Fruit fly (Drosophila melanogaster) whole organism, embryonic: ENCODE data around the gene scyl.
A peak's percentile ranks its signal among the peaks of the same experiment; 100 is the strongest.

Source experiments
- Atf6 ChIP-seq: fragments of 200-800 bp; sonication (Bioruptor generic); IDR thresholded peaks from 2 replicates; pipeline ENCODE4 v1.3.6; 2022; ENCODE audit warnings: missing biosample characterization, missing genetic modification characterization
- Awh ChIP-seq: fragments of 200-800 bp; sonication (Bioruptor generic); IDR thresholded peaks from 2 replicates; pipeline ENCODE4, ENCODE4 v1.3.6; 2022; ENCODE audit warnings: missing biosample characterization, missing genetic modification characterization
- CG1024 ChIP-seq: fragments of 200-800 bp; sonication (Bioruptor generic); IDR thresholded peaks from 2 replicates; pipeline ENCODE4 v1.3.6; 2022; ENCODE audit warnings: missing biosample characterization, missing genetic modification characterization
- CG10543 ChIP-seq: fragments of 200-800 bp; sonication (Bioruptor generic); optimal IDR thresholded peaks from 3 replicates; lab custom pipeline; 2017; ENCODE audit warnings: missing biosample characterization, mild to moderate bottlenecking, missing genetic modification characterization, moderate library complexity
- CG11093 ChIP-seq: fragments of 200-800 bp; sonication (Bioruptor generic); IDR thresholded peaks from 3 replicates; pipeline ENCODE4 v1.3.6; 2022; ENCODE audit warnings: missing biosample characterization, missing genetic modification characterization
- CG12769 ChIP-seq: fragments of 200-800 bp; sonication (Bioruptor generic); optimal IDR thresholded peaks from 2 replicates; lab custom pipeline; 2019; ENCODE audit warnings: missing biosample characterization, mild to moderate bottlenecking, missing genetic modification characterization, moderate library complexity
- CG13287 ChIP-seq: fragments of 200-800 bp; sonication (Bioruptor generic); IDR thresholded peaks from 2 replicates; pipeline ENCODE4 v1.3.6; 2022; ENCODE audit warnings: missing biosample characterization, missing genetic modification characterization; ENCODE audit not compliant: partially characterized antibody
- CG13296 ChIP-seq: fragments of 200-800 bp; sonication (Bioruptor generic); optimal IDR thresholded peaks from 3 replicates; lab custom pipeline; 2018; ENCODE audit warnings: missing biosample characterization, mild to moderate bottlenecking, missing genetic modification characterization
- CG13894 ChIP-seq: fragments of 200-800 bp; sonication (Bioruptor generic); optimal IDR thresholded peaks from 3 replicates; lab custom pipeline; 2018; ENCODE audit warnings: missing biosample characterization, mild to moderate bottlenecking, missing genetic modification characterization, moderate library complexity
- CG14965 ChIP-seq: fragments of 200-800 bp; sonication (Bioruptor generic); optimal IDR thresholded peaks from 2 replicates; lab custom pipeline; 2016; ENCODE audit warnings: missing biosample characterization, missing genetic modification characterization, borderline replicate concordance
- CG15011 ChIP-seq: fragments of 200-800 bp; sonication (Bioruptor generic); optimal IDR thresholded peaks from 3 replicates; lab custom pipeline; 2018; ENCODE audit warnings: missing biosample characterization, mild to moderate bottlenecking, missing genetic modification characterization
- CG17328 ChIP-seq: fragments of 200-800 bp; sonication (Bioruptor generic); IDR thresholded peaks from 2 replicates; pipeline ENCODE4 v1.3.6; 2022; ENCODE audit warnings: missing biosample characterization, missing genetic modification characterization
- CG17568 ChIP-seq: fragments of 200-800 bp; sonication (Bioruptor generic); optimal IDR thresholded peaks from 2 replicates; lab custom pipeline; 2018; ENCODE audit warnings: missing biosample characterization, mild to moderate bottlenecking, missing genetic modification characterization, moderate library complexity
- CG2199 ChIP-seq: fragments of 200-800 bp; sonication (Bioruptor generic); IDR thresholded peaks from 3 replicates; pipeline ENCODE4 v1.3.6; 2022; ENCODE audit warnings: missing biosample characterization, missing genetic modification characterization
- CG2712 ChIP-seq: fragments of 200-800 bp; optimal IDR thresholded peaks from 3 replicates; lab custom pipeline; 2019; ENCODE audit warnings: missing biosample characterization, mild to moderate bottlenecking, missing genetic modification characterization, moderate library complexity
- CG3163 ChIP-seq: fragments of 200-800 bp; sonication (Bioruptor generic); optimal IDR thresholded peaks from 3 replicates; lab custom pipeline; 2016; ENCODE audit warnings: missing biosample characterization, missing genetic modification characterization
- CG32772 ChIP-seq: fragments of 200-800 bp; sonication (Bioruptor generic); IDR thresholded peaks from 2 replicates; pipeline ENCODE4 v1.3.6; 2022; ENCODE audit warnings: missing biosample characterization, missing genetic modification characterization
- CG34422 ChIP-seq: fragments of 200-800 bp; sonication (Bioruptor generic); IDR thresholded peaks from 3 replicates; pipeline ENCODE4 v1.3.6; 2022; ENCODE audit warnings: missing biosample characterization, missing genetic modification characterization
- CG6175 ChIP-seq: fragments of 200-800 bp; sonication (Bioruptor generic); IDR thresholded peaks from 3 replicates; pipeline ENCODE4 v1.3.6; 2022; ENCODE audit warnings: missing biosample characterization, missing genetic modification characterization
- CG6791 ChIP-seq: fragments of 200-800 bp; sonication (Bioruptor generic); IDR thresholded peaks from 3 replicates; pipeline ENCODE4 v1.3.6; 2022; ENCODE audit warnings: missing biosample characterization, missing genetic modification characterization; ENCODE audit not compliant: partially characterized antibody
- CG7928 ChIP-seq: fragments of 200-800 bp; sonication (Bioruptor generic); optimal IDR thresholded peaks from 2 replicates; lab custom pipeline; 2017; ENCODE audit warnings: missing biosample characterization, mild to moderate bottlenecking, missing genetic modification characterization
- CG8290 ChIP-seq, 3 experiments: fragments of 200-800 bp; sonication (Bioruptor generic); optimal IDR thresholded peaks; 2 replicates each; lab custom pipeline; 2016 to 2019; ENCODE audit warnings: missing biosample characterization in 3 of 3, missing genetic modification characterization in 3 of 3, mild to moderate bottlenecking in 2 of 3, moderate library complexity in 1 of 3
- CG8388 ChIP-seq: fragments of 200-800 bp; sonication (Bioruptor generic); optimal IDR thresholded peaks from 2 replicates; lab custom pipeline; 2019; ENCODE audit warnings: missing biosample characterization, mild to moderate bottlenecking, missing genetic modification characterization, moderate library complexity
- CG9215 ChIP-seq: fragments of 200-800 bp; sonication (Bioruptor generic); IDR thresholded peaks from 2 replicates; pipeline ENCODE4 v1.3.6; 2022; ENCODE audit warnings: missing biosample characterization, missing genetic modification characterization
- CG9932 ChIP-seq: fragments of 200-800 bp; sonication (Bioruptor generic); IDR thresholded peaks from 2 replicates; pipeline ENCODE4 v1.3.6; 2022; ENCODE audit warnings: missing biosample characterization, missing genetic modification characterization
- Dbx ChIP-seq: fragments of 200-800 bp; sonication (Bioruptor generic); IDR thresholded peaks from 3 replicates; pipeline ENCODE4 v1.3.6; 2022; ENCODE audit warnings: missing biosample characterization, missing genetic modification characterization
- Fer1 ChIP-seq: fragments of 200-800 bp; sonication (Bioruptor generic); optimal IDR thresholded peaks from 2 replicates; lab custom pipeline; 2017; ENCODE audit warnings: missing biosample characterization, mild to moderate bottlenecking, missing genetic modification characterization
- HHEX ChIP-seq: fragments of 200-800 bp; sonication (Bioruptor generic); optimal IDR thresholded peaks from 3 replicates; lab custom pipeline; 2017; ENCODE audit warnings: missing biosample characterization, mild to moderate bottlenecking, missing genetic modification characterization, missing genetic modification reagents
- HLH3B ChIP-seq: fragments of 200-800 bp; sonication (Bioruptor generic); IDR thresholded peaks from 2 replicates; pipeline ENCODE4 v1.3.6; 2022; ENCODE audit warnings: missing biosample characterization, missing genetic modification characterization
- HmgZ ChIP-seq: fragments of 200-800 bp; sonication (Bioruptor generic); optimal IDR thresholded peaks from 2 replicates; lab custom pipeline; 2018; ENCODE audit warnings: missing biosample characterization, mild to moderate bottlenecking, missing genetic modification characterization
- Hmr ChIP-seq: fragments of 200-800 bp; sonication (Bioruptor generic); optimal IDR thresholded peaks from 3 replicates; lab custom pipeline; 2017; ENCODE audit warnings: mild to moderate bottlenecking, missing biosample characterization, missing genetic modification reagents, missing genetic modification characterization
- Meics ChIP-seq: fragments of 200-800 bp; sonication (Bioruptor generic); optimal IDR thresholded peaks from 2 replicates; lab custom pipeline; 2017; ENCODE audit warnings: missing biosample characterization, mild to moderate bottlenecking, missing genetic modification characterization
- NFAT ChIP-seq: fragments of 200-800 bp; sonication (Bioruptor generic); IDR thresholded peaks from 2 replicates; pipeline ENCODE4 v1.3.6; 2022; ENCODE audit warnings: missing biosample characterization, missing genetic modification characterization
- Neu2 ChIP-seq: fragments of 200-800 bp; sonication (Bioruptor generic); optimal IDR thresholded peaks from 3 replicates; lab custom pipeline; 2016; ENCODE audit warnings: missing biosample characterization, missing genetic modification characterization, borderline replicate concordance
- Sox102F ChIP-seq: fragments of 200-800 bp; sonication (Bioruptor generic); optimal IDR thresholded peaks from 2 replicates; lab custom pipeline; 2018; ENCODE audit warnings: missing biosample characterization, mild to moderate bottlenecking, missing genetic modification characterization, moderate library complexity
- YL-1 ChIP-seq: fragments of 200-800 bp; sonication (Bioruptor generic); optimal IDR thresholded peaks from 3 replicates; lab custom pipeline; 2017; ENCODE audit warnings: missing biosample characterization, mild to moderate bottlenecking, missing genetic modification characterization
- caup ChIP-seq: fragments of 200-800 bp; sonication (Bioruptor generic); optimal IDR thresholded peaks from 3 replicates; lab custom pipeline; 2017; ENCODE audit warnings: missing biosample characterization, mild to moderate bottlenecking, missing genetic modification characterization, moderate library complexity; ENCODE audit not compliant: severe bottlenecking
- ci ChIP-seq: fragments of 200-800 bp; sonication (Bioruptor generic); IDR thresholded peaks from 3 replicates; pipeline ENCODE4 v1.3.6; 2022; ENCODE audit warnings: missing biosample characterization, missing genetic modification characterization
- exex ChIP-seq: fragments of 200-800 bp; sonication (Bioruptor generic); optimal IDR thresholded peaks from 4 replicates; lab custom pipeline; 2018; ENCODE audit warnings: missing biosample characterization, mild to moderate bottlenecking, missing genetic modification characterization, moderate library complexity
- fu2 ChIP-seq: fragments of 200-800 bp; sonication (Bioruptor generic); optimal IDR thresholded peaks from 2 replicates; lab custom pipeline; 2016; ENCODE audit warnings: missing biosample characterization, missing genetic modification characterization
- mam ChIP-seq: fragments of 200-800 bp; sonication (Bioruptor generic); optimal IDR thresholded peaks from 3 replicates; lab custom pipeline; 2016; ENCODE audit warnings: missing biosample characterization, missing genetic modification characterization
- seq ChIP-seq: fragments of 200-800 bp; sonication (Bioruptor generic); IDR thresholded peaks from 2 replicates; pipeline ENCODE4 v1.3.6; 2022; ENCODE audit warnings: missing biosample characterization, missing genetic modification characterization
- shn ChIP-seq: fragments of 200-800 bp; sonication (Bioruptor generic); optimal IDR thresholded peaks from 3 replicates; lab custom pipeline; 2016; ENCODE audit warnings: missing biosample characterization, missing genetic modification characterization
- slbo ChIP-seq: fragments of 200-800 bp; sonication (Bioruptor generic); IDR thresholded peaks from 2 replicates; pipeline ENCODE4 v1.3.6; 2022; ENCODE audit warnings: missing biosample characterization, missing genetic modification characterization
- tna ChIP-seq: fragments of 200-800 bp; sonication (Bioruptor generic); IDR thresholded peaks from 2 replicates; pipeline ENCODE4 v1.3.6; 2022; ENCODE audit warnings: missing biosample characterization, missing genetic modification characterization; ENCODE audit not compliant: partially characterized antibody
- tup ChIP-seq: fragments of 200-800 bp; sonication (Bioruptor generic); optimal IDR thresholded peaks from 2 replicates; lab custom pipeline; 2016; ENCODE audit warnings: missing biosample characterization, mild to moderate bottlenecking, missing genetic modification characterization, moderate library complexity
- twi ChIP-seq: fragments of 200-800 bp; optimal IDR thresholded peaks from 2 replicates; lab custom pipeline; 2019; ENCODE audit warnings: missing biosample characterization, mild to moderate bottlenecking, missing genetic modification characterization, moderate library complexity
- vvl ChIP-seq: fragments of 200-800 bp; sonication (Bioruptor generic); IDR thresholded peaks from 2 replicates; pipeline ENCODE4 v1.3.6; 2022; ENCODE audit warnings: missing biosample characterization, missing genetic modification characterization

The scyl gene

dm6 chr3L:11292180-11292727 lies 40.1 kb downstream of the scyl start (continued):
- no peak for TF ChIP-seq HHEX (GFP tag; lab: Kevin White, UChicago)
- TF ChIP-seq Sox102F: peak; percentile 24
- 0 out of 2 replicates have a peak, but pooled peaks have one; percentile 28 for TF ChIP-seq CG13287
- TF ChIP-seq CG6791 (GFP tag; lab: Robert Waterston, UW): no peak
- TF ChIP-seq caup (GFP tag; lab: Kevin White, UChicago): no peak
- no peak for TF ChIP-seq CG8388 (GFP tag; lab: Kevin White, UChicago)
- 0 out of 2 replicates have a peak, but pooled peaks have one; percentile 20 for TF ChIP-seq seq (GFP tag; lab: Robert Waterston, UW)
- TF ChIP-seq CG14965: no peak
- TF ChIP-seq shn (GFP tag; lab: Kevin White, UChicago): no peak
- TF ChIP-seq CG13894 (tag; lab: Kevin White, UChicago): peak; percentile 7
- no peak for TF ChIP-seq fu2 (GFP tag; lab: Kevin White, UChicago)
- peak; percentile 31; the same call in 1 of the 2 replicates for TF ChIP-seq CG17328 (GFP tag; lab: Robert Waterston, UW)
- TF ChIP-seq Neu2 (GFP tag; lab: Kevin White, UChicago): no peak
- TF ChIP-seq Atf6: peak; percentile 46; the same call in 1 of the 2 replicates
- TF ChIP-seq Hmr (GFP tag; lab: Kevin White, UChicago): peak; percentile 28
- peak; percentile 16 for TF ChIP-seq CG15011 (GFP tag; lab: Kevin White, UChicago)
- TF ChIP-seq vvl: peak; percentile 79
- peak; percentile 97 for TF ChIP-seq CG6175 (GFP tag; lab: Robert Waterston, UW)
- TF ChIP-seq exex: no peak
- 0 out of 3 replicates have a peak, but pooled peaks have one; percentile 60 for TF ChIP-seq CG11093 (GFP tag; lab: Robert Waterston, UW)
- TF ChIP-seq HmgZ (tag; lab: Kevin White, UChicago): peak; percentile 11
- 0 out of 2 replicates have a peak, but pooled peaks have one; percentile 26 for TF ChIP-seq tna (GFP tag; lab: Robert Waterston, UW)
- peak; percentile 12 for TF ChIP-seq CG13296 (GFP tag; lab: Kevin White, UChicago)
- no peak for TF ChIP-seq CG17568 (GFP tag; lab: Kevin White, UChicago)
- no peak for TF ChIP-seq Meics (GFP tag; lab: Kevin White, UChicago)
- TF ChIP-seq CG7928: no peak
- TF ChIP-seq twi (tag; lab: Kevin White, UChicago): peak; percentile 26
- peak; percentile 3 for TF ChIP-seq mam (GFP tag; lab: Kevin White, UChicago)
- peak; percentile 69 for TF ChIP-seq NFAT
- peak; percentile 87 for TF ChIP-seq CG12769
- TF ChIP-seq CG2712: peak; percentile 5
- peak; percentile 44; the same call in 1 of the 3 replicates for TF ChIP-seq ci (GFP tag; lab: Robert Waterston, UW)
- peak; percentile 65 for TF ChIP-seq CG10543 (GFP tag; lab: Kevin White, UChicago)
- 0 out of 3 replicates have a peak, but pooled peaks have one; percentile 31 for TF ChIP-seq CG2199
- peak; percentile 33; the same call in 1 of the 2 replicates for TF ChIP-seq CG1024
- TF ChIP-seq YL-1: no peak
- no peak for TF ChIP-seq CG8290 (GFP tag; optimal IDR thresholded peaks at IDR 0.05; lab: Kevin White, UChicago)
- peak in 1 of 2 experiments; percentile 60 for TF ChIP-seq CG8290 (tag; optimal IDR thresholded peaks at IDR 0.05; lab: Kevin White, UChicago)
- no peak for TF ChIP-seq CG3163 (GFP tag; lab: Kevin White, UChicago)
- 0 out of 2 replicates have a peak, but pooled peaks have one; percentile 23 for TF ChIP-seq CG32772 (GFP tag; lab: Robert Waterston, UW)
- peak; percentile 44; the same call in 1 of the 2 replicates for TF ChIP-seq HLH3B (GFP tag; lab: Robert Waterston, UW)
- TF ChIP-seq slbo (GFP tag; lab: Robert Waterston, UW): peak; percentile 79
- peak; percentile 40 for TF ChIP-seq Fer1 (GFP tag; lab: Kevin White, UChicago)
- peak; percentile 35; the same call in 1 of the 3 replicates for TF ChIP-seq CG34422 (GFP tag; lab: Robert Waterston, UW)
- TF ChIP-seq Awh: peak; percentile 26; the same call in 1 of the 2 replicates
- TF ChIP-seq tup: no peak
- 0 out of 2 replicates have a peak, but pooled peaks have one; percentile 4 for TF ChIP-seq CG9215 (GFP tag; lab: Robert Waterston, UW)
- TF ChIP-seq Dbx (GFP tag; lab: Robert Waterston, UW): 0 out of 3 replicates have a peak, but pooled peaks have one; percentile 47
- TF ChIP-seq CG9932 (GFP tag; lab: Robert Waterston, UW): peak; percentile 62
